Fruit fly (Drosophila melanogaster): Measurements from ENCODE around the gene Rab1.

Gene Rab1

dm6 chr3R:21223453-21224057 is 45.3 kb downstream of the Rab1 start, which contains the start of the genes CG3337 and Nelf-A (continued):
- TF ChIP-seq CG6254 (GFP tag; optimal IDR thresholded peaks at IDR 0.05), result peak; percentile 84
- TF ChIP-seq D19B (GFP tag; optimal IDR thresholded peaks at IDR 0.05), result no peak
- TF ChIP-seq gsb-n (tag; optimal IDR thresholded peaks at IDR 0.05), result no peak
- TF ChIP-seq fd102C (GFP tag; optimal IDR thresholded peaks at IDR 0.05), result no peak
- TF ChIP-seq CG12104 (GFP tag; optimal IDR thresholded peaks at IDR 0.05), result no peak
- peak; percentile 46 for TF ChIP-seq btn (GFP tag; optimal IDR thresholded peaks at IDR 0.05)
- TF ChIP-seq pum (GFP tag; optimal IDR thresholded peaks at IDR 0.05), result peak; percentile 69
- peak; percentile 14 for TF ChIP-seq CG6813 (GFP tag; optimal IDR thresholded peaks at IDR 0.05)
- peak; percentile 73 for TF ChIP-seq NC2β (GFP tag; optimal IDR thresholded peaks at IDR 0.05)
- peak; percentile 63 for TF ChIP-seq luna (GFP tag; optimal IDR thresholded peaks at IDR 0.05)
- peak; percentile 37 for TF ChIP-seq CG10431 (GFP tag; optimal IDR thresholded peaks at IDR 0.05)
- no peak for TF ChIP-seq gsb (GFP tag; IDR thresholded peaks at IDR 0.05)
- peak; percentile 89 for TF ChIP-seq amos (GFP tag; IDR thresholded peaks at IDR 0.05; ENCODE audit: partially characterized antibody)
- peak; percentile 67 for TF ChIP-seq MTF-1 (GFP tag; optimal IDR thresholded peaks at IDR 0.05; ENCODE audit: borderline replicate concordance)
- TF ChIP-seq Mrtf (GFP tag; IDR thresholded peaks at IDR 0.05), result peak; percentile 60; the same call in 2 of the 3 replicates
- TF ChIP-seq CG30431 (GFP tag; optimal IDR thresholded peaks at IDR 0.05), result peak; percentile 33
- TF ChIP-seq dm (GFP tag; optimal IDR thresholded peaks at IDR 0.05), result peak; percentile 90
- peak; percentile 84 for TF ChIP-seq Antp (GFP tag; optimal IDR thresholded peaks at IDR 0.05)
- no peak for TF ChIP-seq pros (GFP tag; optimal IDR thresholded peaks at IDR 0.05)
- peak; percentile 94 for TF ChIP-seq Bgb (GFP tag; IDR thresholded peaks at IDR 0.05; ENCODE audit: partially characterized antibody)
- peak; percentile 30 for TF ChIP-seq CG9817 (tag; optimal IDR thresholded peaks at IDR 0.05)
- peak; percentile 80 for TF ChIP-seq Xbp1 (GFP tag; optimal IDR thresholded peaks at IDR 0.05)
- peak; percentile 84 for TF ChIP-seq shn (GFP tag; optimal IDR thresholded peaks at IDR 0.05)
- no peak for TF ChIP-seq prd (optimal IDR thresholded peaks at IDR 0.05)
- peak; percentile 73 for TF ChIP-seq prd (GFP tag; IDR thresholded peaks at IDR 0.05)
- peak; percentile 62 for TF ChIP-seq Fer3 (tag; optimal IDR thresholded peaks at IDR 0.05)
- no peak for TF ChIP-seq CG6683 (GFP tag; optimal IDR thresholded peaks at IDR 0.05)
- TF ChIP-seq NC2α (GFP tag; optimal IDR thresholded peaks at IDR 0.05), result peak; percentile 53
- TF ChIP-seq run (tag; optimal IDR thresholded peaks at IDR 0.05), result no peak
- peak; percentile 61 for TF ChIP-seq bigmax (GFP tag; optimal IDR thresholded peaks at IDR 0.05)
- TF ChIP-seq CG15696 (tag; optimal IDR thresholded peaks at IDR 0.05), result peak; percentile 14
- TF ChIP-seq CG2120 (GFP tag; optimal IDR thresholded peaks at IDR 0.05), result peak; percentile 86
- TF ChIP-seq CG9437 (GFP tag; optimal IDR thresholded peaks at IDR 0.05), result peak; percentile 0
- TF ChIP-seq wor (GFP tag; IDR thresholded peaks at IDR 0.05), result no peak
- no peak for TF ChIP-seq CG2875 (GFP tag; optimal IDR thresholded peaks at IDR 0.05)
- TF ChIP-seq chm (GFP tag; IDR thresholded peaks at IDR 0.05), result peak; percentile 56
- TF ChIP-seq MBD-R2 (GFP tag; IDR thresholded peaks at IDR 0.05), result peak; percentile 98
- TF ChIP-seq CG12769 (tag; optimal IDR thresholded peaks at IDR 0.05), result no peak
- no peak for TF ChIP-seq Trl (optimal IDR thresholded peaks at IDR 0.05)
- TF ChIP-seq Trl (GFP tag; optimal IDR thresholded peaks at IDR 0.05), result peak; percentile 67
- TF ChIP-seq Doc2 (GFP tag; IDR thresholded peaks at IDR 0.05), result no peak
- peak; percentile 69 to 71 for TF ChIP-seq Pdp1 (GFP tag; optimal IDR thresholded peaks at IDR 0.05)
- TF ChIP-seq eyg (GFP tag; optimal IDR thresholded peaks at IDR 0.05), result peak; percentile 63
- no peak for TF ChIP-seq slou (GFP tag; optimal IDR thresholded peaks at IDR 0.05)
- TF ChIP-seq Dek (tag; optimal IDR thresholded peaks at IDR 0.05), result no peak
- TF ChIP-seq Lhr (GFP tag; optimal IDR thresholded peaks at IDR 0.05), result peak; percentile 73
- TF ChIP-seq CG13894 (tag; optimal IDR thresholded peaks at IDR 0.05), result peak; percentile 58
- peak; percentile 63 for TF ChIP-seq tgo (GFP tag; IDR thresholded peaks at IDR 0.05)
- peak; percentile 64 for TF ChIP-seq HHEX (GFP tag; optimal IDR thresholded peaks at IDR 0.05)
- TF ChIP-seq otp (GFP tag; IDR thresholded peaks at IDR 0.05), result no peak
- peak; percentile 57 for TF ChIP-seq CG8478 (optimal IDR thresholded peaks at IDR 0.05)

All from whole organism, embryonic.